Fruit fly (Drosophila melanogaster) whole organism: ENCODE measurements around the gene alpha-Est4.

Source experiments
- CG8478 ChIP-seq: fragments of >200 bp; optimal IDR thresholded peaks from 2 replicates; lab custom pipeline; 2018; ENCODE audit warnings: inconsistent platforms
- EcR ChIP-seq, 2 experiments: fragments of >200 bp; optimal IDR thresholded peaks; 2 replicates each; lab custom pipeline; 2017; ENCODE audit warnings: missing biosample characterization in 2 of 2, missing genetic modification characterization in 2 of 2, missing genetic modification reagents in 2 of 2
- usp ChIP-seq: fragments of >200 bp; optimal IDR thresholded peaks from 2 replicates; lab custom pipeline; 2017; ENCODE audit warnings: missing biosample characterization, missing genetic modification characterization, mixed read lengths

DNA sequence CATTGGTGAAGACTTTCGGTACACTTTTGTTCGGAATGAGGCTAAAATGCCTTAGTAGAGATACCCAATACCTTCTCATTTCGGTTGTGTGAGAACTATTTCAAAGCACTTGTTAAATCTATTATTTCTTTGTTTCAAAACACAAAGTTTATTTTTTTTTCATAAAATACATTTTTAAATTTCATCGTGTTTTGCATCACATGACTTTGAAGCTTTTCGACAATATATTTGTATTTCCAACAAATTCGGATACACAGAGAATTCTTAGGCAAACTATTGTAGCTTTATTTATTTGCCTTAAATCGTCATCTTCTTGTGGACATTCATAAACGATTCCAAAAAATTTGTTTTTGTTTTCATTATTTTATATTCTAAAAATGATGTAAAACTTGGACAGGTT lies 44.7 kb downstream of the alpha-Est4 start, which contains the start of gene alpha-Est10:
- TF ChIP-seq EcR (GFP tag; optimal IDR thresholded peaks at IDR 0.05; lab: Kevin White, UChicago), result no peak
- no peak for TF ChIP-seq CG8478
- TF ChIP-seq usp (GFP tag; lab: Kevin White, UChicago), result no peak
